Worm (Caenorhabditis elegans): Measurements from ENCODE around the gene rps-5.

DNA sequence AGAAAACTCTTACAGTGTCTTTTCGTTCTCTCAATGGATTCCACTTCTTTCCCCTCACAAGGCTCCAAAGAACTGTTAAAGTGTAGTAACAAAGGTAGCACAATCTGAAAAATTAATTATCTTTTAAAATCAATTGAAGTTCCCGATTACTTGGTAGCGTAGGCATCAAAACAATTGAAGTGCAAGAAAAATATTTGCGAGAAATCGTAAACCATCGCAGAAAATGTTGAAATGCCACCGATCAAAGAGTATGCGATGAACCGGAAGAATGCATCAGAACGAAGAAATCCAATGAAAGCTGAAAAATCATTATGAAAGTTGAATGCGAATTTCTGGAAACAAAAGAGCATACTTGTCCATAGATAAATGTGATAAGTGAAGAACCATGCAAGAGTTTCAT lies 35.6 kb upstream of the rps-5 start:
- TF ChIP-seq egl-44 (GFP tag; IDR thresholded peaks at IDR 0.05): no peak
- TF ChIP-seq unc-62 (GFP tag; optimal IDR thresholded peaks at IDR 0.05): no peak
- TF ChIP-seq B0019.2 (GFP tag; conservative IDR thresholded peaks at IDR 0.05): no peak
- no peak for TF ChIP-seq dpl-1 (GFP tag; optimal IDR thresholded peaks at IDR 0.05)

Data from whole organism, young adult.